Worm (Caenorhabditis elegans): Measurements from ENCODE around the gene srt-47.
"Not testable (repeated sequence)": the region's sequence is repeated elsewhere in the genome, so short reads cannot be mapped to it uniquely, and the experiment has no call there.

The srt-47 gene

DNA sequence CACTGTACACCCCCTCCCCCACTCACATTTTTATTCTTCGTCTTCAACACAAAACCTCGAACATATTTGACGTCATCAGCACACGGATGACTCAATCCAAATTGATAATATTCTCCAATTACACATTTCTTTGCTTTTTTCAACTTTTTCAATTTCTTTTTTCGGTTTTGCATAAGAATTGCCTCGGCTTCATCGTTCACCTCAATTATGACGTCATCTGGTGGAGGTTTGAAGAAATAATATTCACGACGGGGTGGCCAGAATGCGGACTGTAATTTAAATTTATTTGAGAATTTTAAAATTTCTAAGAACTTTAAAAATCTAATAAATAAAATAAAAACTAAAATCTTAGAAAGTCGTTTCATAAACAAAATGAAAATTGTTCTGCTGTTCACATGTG, 10.6 kb upstream of the srt-47 start:
- no peak for TF ChIP-seq Y48G9A.11 (GFP tag; IDR thresholded peaks at IDR 0.05)
- peak; percentile 5 for TF ChIP-seq aha-1 (tag)

DNA sequence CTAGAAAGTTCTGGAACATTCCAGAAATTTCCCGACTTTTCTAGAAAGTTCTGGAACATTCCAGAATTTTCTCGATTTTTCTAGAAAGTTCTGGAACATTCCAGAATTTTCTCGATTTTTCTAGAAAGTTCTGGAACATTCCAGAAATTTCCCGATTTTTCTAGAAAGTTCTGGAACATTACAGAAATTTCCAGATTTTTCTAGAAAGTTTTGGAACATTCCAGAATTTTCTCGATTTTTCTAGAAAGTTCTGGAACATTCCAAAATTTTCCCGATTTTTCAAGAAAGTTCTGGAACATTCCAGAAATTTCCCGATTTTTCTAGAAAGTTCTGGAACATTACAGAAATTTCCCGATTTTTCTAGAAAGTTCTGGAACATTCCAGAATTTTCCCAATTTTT, 6.0 kb upstream of the srt-47 start:
- TF ChIP-seq Y48G9A.11 (GFP tag; IDR thresholded peaks at IDR 0.05) (peak; percentile 92), Y75B8A.6 (GFP tag; IDR thresholded peaks at IDR 0.05) (peak; percentile 73; the same call in 1 of the 2 replicates), tra-1 (GFP tag; IDR thresholded peaks at IDR 0.05) (peak; percentile 78; the same call in 1 of the 2 replicates), dmd-8 (GFP tag; IDR thresholded peaks at IDR 0.05) (peak; percentile 87), arid-1 (GFP tag; conservative IDR thresholded peaks at IDR 0.05) (peak; percentile 88), dmd-9 (GFP tag; IDR thresholded peaks at IDR 0.05) (0 out of 2 replicates have a peak, but pooled peaks have one; percentile 63), ctbp-1 (GFP tag; IDR thresholded peaks at IDR 0.05) (peak; percentile 92), snpc-1.2 (GFP tag; IDR thresholded peaks at IDR 0.05) (peak; percentile 98), madf-5 (GFP tag; IDR thresholded peaks at IDR 0.05) (peak in 1 of 2 experiments; percentile 71; a peak in 1 of 4 replicates), zfp-3 (GFP tag; conservative IDR thresholded peaks at IDR 0.05) (peak; percentile 78; the same call in 1 of the 2 replicates), daf-8 (GFP tag; IDR thresholded peaks at IDR 0.05) (0 out of 2 replicates have a peak, but pooled peaks have one; percentile 15), pha-4 (GFP tag; IDR thresholded peaks at IDR 0.05) (peak; percentile 92), vab-7 (GFP tag; IDR thresholded peaks at IDR 0.05) (peak; percentile 93), nhr-41 (GFP tag; IDR thresholded peaks at IDR 0.05) (peak; percentile 78; the same call in 1 of the 2 replicates), Y105C5A.15 (GFP tag; IDR thresholded peaks at IDR 0.05) (peak; percentile 96), F49E8.2 (tag; optimal IDR thresholded peaks at IDR 0.05; ENCODE audit: borderline replicate concordance) (peak; percentile 48), lim-7 (GFP tag; IDR thresholded peaks at IDR 0.05) (peak; percentile 78), lin-38 (GFP tag; IDR thresholded peaks at IDR 0.05) (peak; percentile 67), ceh-44 (GFP tag; IDR thresholded peaks at IDR 0.05) (peak; percentile 82), lin-13 (GFP tag; optimal IDR thresholded peaks at IDR 0.05) (peak; percentile 61), ZK337.2 (GFP tag; IDR thresholded peaks at IDR 0.05) (peak; percentile 69), mdt-29 (GFP tag; IDR thresholded peaks at IDR 0.05) (peak; percentile 99), lin-1 (GFP tag; IDR thresholded peaks at IDR 0.05) (peak; percentile 90), D1046.2 (GFP tag; IDR thresholded peaks at IDR 0.05) (peak; percentile 80; the same call in 1 of the 2 replicates)
- TF ChIP-seq pha-4 (tag; optimal IDR thresholded peaks at IDR 0.05): not testable (repeated sequence)

DNA sequence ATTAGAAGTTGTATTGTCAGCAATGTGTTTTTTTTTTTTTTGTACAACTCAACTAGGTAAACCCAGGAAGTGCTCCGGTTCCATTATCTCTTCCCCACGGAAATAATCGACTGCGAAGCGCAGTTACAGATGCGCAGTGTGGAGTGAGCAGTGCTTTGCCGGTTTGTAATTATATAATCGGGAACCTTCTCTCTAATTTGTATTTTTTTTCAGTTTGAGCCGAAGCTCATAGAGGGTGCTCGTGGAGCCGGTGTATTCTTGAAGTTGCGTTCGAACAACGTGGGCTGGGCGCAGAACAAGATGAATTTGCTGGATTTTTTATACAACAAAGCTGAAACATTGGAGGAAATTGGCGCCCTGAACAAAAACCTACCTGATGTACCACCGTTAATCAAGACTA, 4.8 kb upstream of the srt-47 start, which contains the start of gene Y41E3.13:
Y41E3.13 (plus strand) TSS at position 301 of the 400 bp plus-strand sequence.
- peak; percentile 14 for TF ChIP-seq aha-1 (tag)
- no peak for TF ChIP-seq daf-12 (tag; optimal IDR thresholded peaks at IDR 0.05)

DNA sequence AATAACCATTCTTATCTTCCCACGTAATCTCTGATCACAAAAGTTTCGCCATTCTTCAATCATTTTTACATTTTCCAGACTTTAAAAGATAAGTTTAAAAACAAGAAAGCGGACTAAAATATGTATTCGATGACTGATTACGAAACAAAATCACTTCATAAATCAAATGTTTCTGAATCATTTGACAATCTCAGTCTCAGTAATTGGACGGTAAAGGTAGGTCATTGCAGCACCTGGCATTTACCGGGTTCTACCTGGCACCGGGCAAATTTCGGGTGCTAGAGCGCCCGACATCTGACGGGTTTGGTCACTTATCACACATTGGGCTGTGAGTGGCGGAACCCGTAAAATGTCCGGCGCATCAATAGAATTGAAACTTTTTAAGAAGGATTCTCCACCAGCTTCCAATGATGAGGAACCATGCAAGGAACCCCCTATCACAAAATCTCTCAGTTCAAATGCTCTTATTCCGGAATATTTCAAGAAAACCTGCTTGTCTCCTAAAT, 3.0 kb upstream of the srt-47 start, which contains the start of gene Y41E3.19:
Y41E3.19 (plus strand) TSS at position 51 of the 506 bp plus-strand sequence.
- TF ChIP-seq snpc-1.2 (GFP tag; IDR thresholded peaks at IDR 0.05) (peak; percentile 68; the same call in 1 of the 2 replicates), hlh-11 (tag; optimal IDR thresholded peaks at IDR 0.05) (no peak), lin-1 (GFP tag; IDR thresholded peaks at IDR 0.05) (no peak), ceh-28 (tag; optimal IDR thresholded peaks at IDR 0.05) (no peak), ztf-11 (tag; optimal IDR thresholded peaks at IDR 0.05) (no peak), nhr-76 (tag; optimal IDR thresholded peaks at IDR 0.05) (no peak), nhr-77 (tag; optimal IDR thresholded peaks at IDR 0.05) (no peak)

DNA sequence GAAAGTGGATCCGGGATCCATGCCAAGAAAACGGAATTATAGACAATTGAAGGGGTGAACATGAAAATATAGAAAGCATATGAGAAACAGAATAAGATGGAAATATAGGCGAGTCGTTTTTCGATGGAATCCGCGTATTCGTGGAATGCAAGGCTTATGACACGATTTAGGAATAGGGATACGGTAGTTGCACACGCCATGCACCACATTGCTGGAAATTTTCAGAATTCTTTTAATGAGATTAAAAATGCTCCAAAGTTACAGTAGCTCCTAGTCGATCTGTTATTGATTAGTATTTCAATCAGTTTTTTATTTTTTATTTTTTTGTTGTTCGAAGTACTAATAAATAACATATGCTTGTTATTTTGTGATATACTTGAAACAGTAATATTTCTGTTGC, 2.1 kb downstream of the srt-47 start:
- no peak for TF ChIP-seq lin-39 (tag; optimal IDR thresholded peaks at IDR 0.05)
- no peak for TF ChIP-seq ceh-62 (tag; optimal IDR thresholded peaks at IDR 0.05)
- no peak for TF ChIP-seq unc-62 (GFP tag; optimal IDR thresholded peaks at IDR 0.05 in 1 of 2)
- no peak for TF ChIP-seq unc-62 (tag; optimal IDR thresholded peaks at IDR 0.05)
- no peak for TF ChIP-seq snpc-4 (tag; optimal IDR thresholded peaks at IDR 0.05)
- no peak for TF ChIP-seq unc-130 (GFP tag; optimal IDR thresholded peaks at IDR 0.05)
- TF ChIP-seq fos-1 (tag; optimal IDR thresholded peaks at IDR 0.05): no peak
- TF ChIP-seq zfp-3 (GFP tag; conservative IDR thresholded peaks at IDR 0.05): no peak
- no peak for TF ChIP-seq lir-3 (tag; optimal IDR thresholded peaks at IDR 0.05)
- no peak for TF ChIP-seq rbr-2 (tag; optimal IDR thresholded peaks at IDR 0.05)
- TF ChIP-seq mes-2 (tag; optimal IDR thresholded peaks at IDR 0.05; ENCODE audit: poor library complexity, severe bottlenecking): no peak
- no peak for TF ChIP-seq Y75B8A.6 (GFP tag; IDR thresholded peaks at IDR 0.05)
- TF ChIP-seq aha-1 (tag): no peak
- no peak for TF ChIP-seq attf-4 (tag; optimal IDR thresholded peaks at IDR 0.05)
- TF ChIP-seq lin-13 (GFP tag; optimal IDR thresholded peaks at IDR 0.05): no peak
- no peak for TF ChIP-seq mdl-1 (tag; optimal IDR thresholded peaks at IDR 0.05)
- no peak for TF ChIP-seq nhr-25 (tag; optimal IDR thresholded peaks at IDR 0.05; ENCODE audit: borderline replicate concordance, insufficient read depth)

All from whole organism, L4 larva.